Worm (Caenorhabditis elegans) whole organism, late embryonic: ENCODE data around the gene gpa-13.

ENCODE experiments used
- C08G9.2 ChIP-seq: sonication (generic microtip); optimal IDR thresholded peaks from 2 replicates; lab custom pipeline; 2016; ENCODE audit warnings: mild to moderate bottlenecking, missing genetic modification characterization, moderate library complexity, missing compliant biosample characterization
- C38D4.7 ChIP-seq: fragments of 200-800 bp; sonication (Bioruptor generic); optimal IDR thresholded peaks from 2 replicates; lab custom pipeline; 2018; ENCODE audit warnings: mild to moderate bottlenecking, missing genetic modification characterization, moderate library complexity, missing compliant biosample characterization
- T23F11.4 ChIP-seq: fragments of 200-800 bp; sonication (Bioruptor generic); optimal IDR thresholded peaks from 2 replicates; lab custom pipeline; 2018; ENCODE audit warnings: mild to moderate bottlenecking, missing genetic modification characterization, missing compliant biosample characterization
- Y22D7AL.16 ChIP-seq: sonication (generic microtip); optimal IDR thresholded peaks from 2 replicates; lab custom pipeline; 2016; ENCODE audit warnings: missing genetic modification characterization, missing compliant biosample characterization
- ahr-1 ChIP-seq: sonication (generic microtip); optimal IDR thresholded peaks from 2 replicates; lab custom pipeline; 2016; ENCODE audit warnings: missing genetic modification characterization, missing compliant biosample characterization
- ceh-2 ChIP-seq: sonication (generic microtip); optimal IDR thresholded peaks from 2 replicates; lab custom pipeline; 2016; ENCODE audit warnings: missing genotype, missing genetic modification characterization, missing compliant biosample characterization
- ceh-30 ChIP-seq: fragments of 150-350 bp; optimal IDR thresholded peaks from 2 replicates; lab custom pipeline; 2014; ENCODE audit warnings: missing biosample characterization, missing genetic modification characterization
- ceh-48 ChIP-seq: sonication (generic microtip); optimal IDR thresholded peaks from 2 replicates; lab custom pipeline; 2016; ENCODE audit warnings: missing genetic modification characterization, inconsistent platforms, missing compliant biosample characterization
- ceh-9 ChIP-seq: sonication (generic microtip); optimal IDR thresholded peaks from 2 replicates; lab custom pipeline; 2016; ENCODE audit warnings: mild to moderate bottlenecking, missing genetic modification characterization, inconsistent platforms, missing compliant biosample characterization
- dmd-4 ChIP-seq: sonication (generic microtip); optimal IDR thresholded peaks from 2 replicates; lab custom pipeline; 2016; ENCODE audit warnings: borderline replicate concordance, missing genetic modification characterization, missing compliant biosample characterization
- dve-1 ChIP-seq: sonication (generic microtip); optimal IDR thresholded peaks from 2 replicates; lab custom pipeline; 2017; ENCODE audit warnings: antibody characterized with exemption, mild to moderate bottlenecking, missing genetic modification characterization, missing compliant biosample characterization
- elt-4 ChIP-seq: sonication (generic microtip); optimal IDR thresholded peaks from 2 replicates; lab custom pipeline; 2016; ENCODE audit warnings: missing genetic modification characterization, missing compliant biosample characterization
- ets-4 ChIP-seq: sonication (generic microtip); optimal IDR thresholded peaks from 2 replicates; lab custom pipeline; 2016; ENCODE audit warnings: missing genetic modification characterization, missing compliant biosample characterization
- eyg-1 ChIP-seq: sonication (generic microtip); optimal IDR thresholded peaks from 2 replicates; lab custom pipeline; 2016; ENCODE audit warnings: missing genotype, missing genetic modification characterization, missing compliant biosample characterization
- fax-1 ChIP-seq: sonication (generic microtip); optimal IDR thresholded peaks from 2 replicates; lab custom pipeline; 2016; ENCODE audit warnings: missing genotype, missing genetic modification characterization, missing compliant biosample characterization
- fkh-10 ChIP-seq: fragments of 150-350 bp; optimal IDR thresholded peaks from 2 replicates; lab custom pipeline; 2014; ENCODE audit warnings: missing biosample characterization, missing genetic modification reagents, missing genetic modification characterization
- fkh-6 ChIP-seq: sonication (generic microtip); optimal IDR thresholded peaks from 2 replicates; lab custom pipeline; 2016; ENCODE audit warnings: missing genetic modification characterization, missing compliant biosample characterization
- gmeb-2 ChIP-seq: sonication (generic microtip); optimal IDR thresholded peaks from 2 replicates; lab custom pipeline; 2016; ENCODE audit warnings: missing genetic modification characterization, inconsistent platforms, missing compliant biosample characterization
- hlh-13 ChIP-seq: fragments of 200-800 bp; sonication (Bioruptor generic); optimal IDR thresholded peaks from 2 replicates; lab custom pipeline; 2018; ENCODE audit warnings: mild to moderate bottlenecking, missing genetic modification characterization, missing compliant biosample characterization
- hlh-15 ChIP-seq: sonication (generic microtip); optimal IDR thresholded peaks from 2 replicates; lab custom pipeline; 2016; ENCODE audit warnings: missing genetic modification characterization, missing compliant biosample characterization
- hlh-30 ChIP-seq: sonication (generic microtip); optimal IDR thresholded peaks from 2 replicates; lab custom pipeline; 2017; ENCODE audit warnings: antibody characterized with exemption, missing genetic modification characterization, missing compliant biosample characterization; ENCODE audit not compliant: insufficient read depth
- hlh-6 ChIP-seq: sonication (generic microtip); optimal IDR thresholded peaks from 2 replicates; lab custom pipeline; 2016; ENCODE audit warnings: missing genotype, missing genetic modification characterization, missing compliant biosample characterization
- lin-11 ChIP-seq: fragments of 200-800 bp; sonication (Bioruptor generic); optimal IDR thresholded peaks from 2 replicates; lab custom pipeline; 2018; ENCODE audit warnings: mild to moderate bottlenecking, missing genetic modification characterization, missing compliant biosample characterization
- nfya-1 ChIP-seq: sonication (generic microtip); optimal IDR thresholded peaks from 2 replicates; lab custom pipeline; 2017; ENCODE audit warnings: missing genetic modification characterization, mild to moderate bottlenecking, missing compliant biosample characterization, antibody characterized with exemption, moderate library complexity
- nhr-11 ChIP-seq: fragments of 150-350 bp; optimal IDR thresholded peaks from 2 replicates; lab custom pipeline; 2014; ENCODE audit warnings: missing biosample characterization, missing genetic modification characterization
- nhr-232 ChIP-seq: sonication (generic microtip); optimal IDR thresholded peaks from 2 replicates; lab custom pipeline; 2016; ENCODE audit warnings: missing genetic modification characterization, missing compliant biosample characterization
- npax-4 ChIP-seq: sonication (generic microtip); optimal IDR thresholded peaks from 2 replicates; lab custom pipeline; 2016; ENCODE audit warnings: missing genetic modification characterization, missing compliant biosample characterization
- odd-2 ChIP-seq: sonication (generic microtip); optimal IDR thresholded peaks from 2 replicates; lab custom pipeline; 2017; ENCODE audit warnings: antibody characterized with exemption, mild to moderate bottlenecking, missing genetic modification characterization, missing compliant biosample characterization
- pag-3 ChIP-seq: sonication (generic microtip); optimal IDR thresholded peaks from 2 replicates; lab custom pipeline; 2016; ENCODE audit warnings: missing compliant biosample characterization, missing genetic modification characterization, borderline replicate concordance
- pat-9 ChIP-seq: fragments of 200-800 bp; sonication (Bioruptor generic); optimal IDR thresholded peaks from 2 replicates; lab custom pipeline; 2018; ENCODE audit warnings: mild to moderate bottlenecking, missing genetic modification characterization, moderate library complexity, missing compliant biosample characterization
- pha-2 ChIP-seq: sonication (generic microtip); optimal IDR thresholded peaks from 2 replicates; lab custom pipeline; 2017; ENCODE audit warnings: mild to moderate bottlenecking, missing genetic modification characterization, missing compliant biosample characterization
- pha-4 ChIP-seq: fragments of 150-350 bp; optimal IDR thresholded peaks from 2 replicates; lab custom pipeline; 2018; ENCODE audit warnings: missing biosample characterization, missing genetic modification reagents, missing genetic modification characterization
- ref-2 ChIP-seq: sonication (generic microtip); optimal IDR thresholded peaks from 2 replicates; lab custom pipeline; 2016; ENCODE audit warnings: missing genetic modification characterization, missing compliant biosample characterization
- rnt-1 ChIP-seq: sonication (generic microtip); optimal IDR thresholded peaks from 2 replicates; lab custom pipeline; 2016; ENCODE audit warnings: missing genetic modification characterization, missing compliant biosample characterization
- sox-4 ChIP-seq: sonication (generic microtip); optimal IDR thresholded peaks from 2 replicates; lab custom pipeline; 2017; ENCODE audit warnings: mild to moderate bottlenecking, missing genetic modification characterization, inconsistent platforms, missing compliant biosample characterization
- syd-9 ChIP-seq: sonication (generic microtip); optimal IDR thresholded peaks from 2 replicates; lab custom pipeline; 2016; ENCODE audit warnings: mild to moderate bottlenecking, missing genetic modification characterization, moderate library complexity, missing compliant biosample characterization
- tbx-7 ChIP-seq: sonication (generic microtip); optimal IDR thresholded peaks from 2 replicates; lab custom pipeline; 2016; ENCODE audit warnings: missing genotype, missing genetic modification characterization, missing compliant biosample characterization
- ttx-3 ChIP-seq: sonication (generic microtip); optimal IDR thresholded peaks from 2 replicates; lab custom pipeline; 2016; ENCODE audit warnings: missing genetic modification reagents, missing genetic modification characterization, missing compliant biosample characterization
- unc-3 ChIP-seq, 2 experiments: fragments of 200-800 bp in 1 of 2; sonication (Bioruptor generic) in 1 of 2; sonication (generic microtip) in 1 of 2; conservative IDR thresholded peaks in 1 of 2; optimal IDR thresholded peaks in 1 of 2; 2 replicates each; pipeline versions ENCODE4 v1.3.6 to Lab custom; 2016 to 2022; ENCODE audit warnings: missing compliant biosample characterization in 2 of 2, missing genetic modification characterization in 2 of 2, missing genetic modification reagents in 1 of 2
- unc-42 ChIP-seq: sonication (generic microtip); optimal IDR thresholded peaks from 2 replicates; lab custom pipeline; 2016; ENCODE audit warnings: missing genotype, missing genetic modification characterization, missing compliant biosample characterization
- unc-55 ChIP-seq: sonication (generic microtip); optimal IDR thresholded peaks from 2 replicates; lab custom pipeline; 2017; ENCODE audit warnings: missing biosample characterization, missing genetic modification reagents, missing genetic modification characterization
- unc-86 ChIP-seq: sonication (generic microtip); optimal IDR thresholded peaks from 2 replicates; lab custom pipeline; 2016; ENCODE audit warnings: missing genetic modification characterization, missing compliant biosample characterization
- zip-5 ChIP-seq: sonication (generic microtip); optimal IDR thresholded peaks from 2 replicates; lab custom pipeline; 2016; ENCODE audit warnings: missing genetic modification characterization, missing compliant biosample characterization

gpa-13 gene

DNA sequence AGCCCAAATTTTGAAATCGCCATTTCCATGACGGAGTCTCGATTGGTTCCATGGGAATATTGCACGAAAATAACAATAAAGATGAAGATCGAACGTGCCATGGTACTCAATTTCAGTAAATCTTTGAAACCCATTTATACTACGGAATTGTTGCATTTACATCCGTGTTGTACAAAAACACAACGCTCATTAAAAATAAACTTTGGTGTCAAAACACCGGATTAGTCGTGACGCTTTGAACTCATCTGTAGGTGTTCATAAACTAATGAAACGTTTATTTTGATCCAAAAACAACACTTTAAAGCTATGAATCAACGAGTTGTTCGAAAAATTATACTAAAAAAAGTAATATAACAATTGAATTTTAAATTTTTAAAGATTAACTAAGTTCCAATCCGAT, 40.6 kb downstream of the gpa-13 start, which contains the start of gene R11D1.4:
Gene R11D1.4 (minus strand): TSS at position 101 of the 400 bp plus-strand sequence.
- TF ChIP-seq ref-2 (no peak), fax-1 (tag; lab: Kevin White, UChicago) (no peak), hlh-30 (tag; lab: Kevin White, UChicago) (no peak), pha-2 (no peak), fkh-6 (tag; lab: Kevin White, UChicago) (no peak), ceh-48 (tag; lab: Kevin White, UChicago) (no peak), T23F11.4 (GFP tag; lab: Kevin White, UChicago) (no peak), unc-55 (GFP tag; lab: Kevin White, UChicago) (no peak), C38D4.7 (GFP tag; lab: Kevin White, UChicago) (no peak), ceh-30 (no peak), eyg-1 (tag; lab: Kevin White, UChicago) (no peak), nfya-1 (tag; lab: Kevin White, UChicago) (no peak), ceh-2 (tag; lab: Kevin White, UChicago) (no peak), zip-5 (no peak), unc-86 (tag; lab: Kevin White, UChicago) (no peak), pag-3 (tag; lab: Kevin White, UChicago) (no peak), sox-4 (tag; lab: Kevin White, UChicago) (no peak), dmd-4 (tag; lab: Kevin White, UChicago) (no peak), hlh-13 (no peak), unc-3 (GFP tag; conservative IDR thresholded peaks at IDR 0.05; lab: Robert Waterston, UW) (no peak), unc-3 (tag; optimal IDR thresholded peaks at IDR 0.05; lab: Kevin White, UChicago) (no peak)
- TF ChIP-seq, all 69 proteins: peak for 0

ce11 chrV:12711999-12712398, 42.7 kb downstream of the gpa-13 start, which contains the start of gene R11D1.3:
TSS of gene R11D1.3 (minus strand) at chrV:12712099.
- no peak for TF ChIP-seq nhr-11 (tag; lab: Kevin White, UChicago)
- no peak for TF ChIP-seq odd-2 (tag; lab: Kevin White, UChicago)
- no peak for TF ChIP-seq Y22D7AL.16 (tag; lab: Kevin White, UChicago)
- TF ChIP-seq nhr-232 (tag; lab: Kevin White, UChicago), result no peak
- TF ChIP-seq hlh-30 (tag; lab: Kevin White, UChicago), result no peak
- no peak for TF ChIP-seq elt-4 (tag; lab: Kevin White, UChicago)
- no peak for TF ChIP-seq ceh-30
- TF ChIP-seq fax-1 (tag; lab: Kevin White, UChicago), result no peak
- no peak for TF ChIP-seq hlh-15 (tag; lab: Kevin White, UChicago)
- no peak for TF ChIP-seq ceh-2 (tag; lab: Kevin White, UChicago)
- TF ChIP-seq hlh-6, result no peak
- no peak for TF ChIP-seq ets-4 (tag; lab: Kevin White, UChicago)
- TF ChIP-seq pat-9 (tag; lab: Kevin White, UChicago), result no peak
- no peak for TF ChIP-seq npax-4 (tag; lab: Kevin White, UChicago)
- no peak for TF ChIP-seq pha-4 (tag; lab: Kevin White, UChicago)
- TF ChIP-seq C08G9.2, result no peak
- no peak for TF ChIP-seq unc-55 (GFP tag; lab: Kevin White, UChicago)

DNA sequence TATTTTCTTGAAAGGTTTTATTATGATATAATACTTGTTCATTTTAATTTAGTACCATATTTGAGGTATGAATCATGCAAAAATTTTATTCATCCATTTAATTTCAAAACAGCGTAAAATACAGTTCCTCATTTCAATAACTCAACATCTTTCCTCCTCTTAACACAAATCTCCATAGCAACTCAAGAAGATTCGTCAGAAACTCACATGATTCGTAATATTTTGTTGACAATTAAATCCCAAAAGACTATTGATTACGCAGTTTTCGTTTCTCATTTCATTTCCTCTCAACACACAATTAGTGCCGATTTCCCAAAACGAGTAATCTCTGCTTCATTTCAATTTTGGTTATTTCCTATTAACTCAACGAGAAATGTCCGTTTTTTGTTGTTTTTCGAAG, 46.4 kb downstream of the gpa-13 start, which contains the start of gene R11D1.2:
Gene R11D1.2 (plus strand): TSS at position 301 of the 400 bp plus-strand sequence.
- TF ChIP-seq ttx-3 (tag; lab: Kevin White, UChicago) (no peak), unc-55 (GFP tag; lab: Kevin White, UChicago) (no peak), lin-11 (tag; lab: Kevin White, UChicago) (no peak), ceh-30 (no peak), pag-3 (tag; lab: Kevin White, UChicago) (no peak), nhr-11 (tag; lab: Kevin White, UChicago) (no peak), pha-4 (tag; lab: Kevin White, UChicago) (no peak), dve-1 (tag; lab: Kevin White, UChicago) (no peak), tbx-7 (tag; lab: Kevin White, UChicago) (no peak), gmeb-2 (tag; lab: Kevin White, UChicago) (no peak), syd-9 (no peak), ceh-9 (tag; lab: Kevin White, UChicago) (no peak), hlh-13 (no peak), pat-9 (tag; lab: Kevin White, UChicago) (no peak), fkh-10 (GFP tag; lab: Kevin White, UChicago) (no peak), ahr-1 (no peak), unc-42 (tag; lab: Kevin White, UChicago) (no peak), rnt-1 (tag; lab: Kevin White, UChicago) (no peak)
